Fruit fly (Drosophila melanogaster): ENCODE data around the gene CG18764.
A peak's percentile ranks its signal among the peaks of the same experiment; 100 is the strongest.

CG18764 gene

DNA sequence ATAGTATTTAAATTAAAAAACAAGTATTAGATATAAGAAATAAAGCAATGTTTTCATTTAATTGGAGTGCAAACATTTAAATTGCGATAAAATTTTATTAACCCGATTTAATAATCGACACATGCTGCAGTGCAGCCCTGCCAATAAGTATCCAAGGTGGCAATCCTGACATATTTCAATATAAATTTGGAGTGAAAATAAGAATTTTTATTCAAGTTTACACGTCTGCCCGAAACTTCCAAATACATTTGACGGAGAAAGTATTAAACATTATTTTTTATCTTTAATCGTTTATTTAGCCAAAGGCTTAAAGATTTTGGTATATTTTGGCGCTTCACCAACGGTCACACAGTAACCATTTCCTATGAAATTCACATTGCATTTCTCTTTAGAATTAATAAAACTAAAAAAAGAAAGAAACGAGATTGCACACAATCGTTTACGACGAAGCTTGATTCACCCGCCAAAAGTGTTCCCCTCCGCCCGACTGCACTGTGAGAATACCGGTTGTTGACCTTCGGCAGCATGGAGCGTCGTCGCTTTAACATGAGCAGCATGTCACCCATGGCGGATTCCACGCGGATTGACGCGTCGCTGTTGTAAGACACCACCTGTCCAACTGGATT, 1.8 kb downstream of the CG18764 start, which contains the start of gene CG14712 (continued):
- TF ChIP-seq CG33557 (GFP tag; optimal IDR thresholded peaks at IDR 0.05), result no peak
- peak; percentile 16; the same call in 1 of the 3 replicates for TF ChIP-seq CG34422 (GFP tag; IDR thresholded peaks at IDR 0.05)
- no peak for TF ChIP-seq Fer3 (tag; optimal IDR thresholded peaks at IDR 0.05)
- TF ChIP-seq cad (GFP tag; optimal IDR thresholded peaks at IDR 0.05), result no peak
- TF ChIP-seq CG2202 (tag; optimal IDR thresholded peaks at IDR 0.05), result no peak
- no peak for TF ChIP-seq scrt (GFP tag; optimal IDR thresholded peaks at IDR 0.05)
- TF ChIP-seq CG4707 (GFP tag; optimal IDR thresholded peaks at IDR 0.05), result no peak
- TF ChIP-seq Usf (GFP tag; optimal IDR thresholded peaks at IDR 0.05), result no peak
- no peak for TF ChIP-seq exex (tag; optimal IDR thresholded peaks at IDR 0.05)
- no peak for TF ChIP-seq CG30403 (GFP tag; optimal IDR thresholded peaks at IDR 0.05)
- peak; percentile 59; the same call in 1 of the 2 replicates for TF ChIP-seq Bgb (GFP tag; IDR thresholded peaks at IDR 0.05; ENCODE audit: partially characterized antibody)
- TF ChIP-seq CG15696 (tag; optimal IDR thresholded peaks at IDR 0.05), result no peak
- no peak for TF ChIP-seq bigmax (GFP tag; optimal IDR thresholded peaks at IDR 0.05)
- TF ChIP-seq lmd (GFP tag; IDR thresholded peaks at IDR 0.05), result no peak
- no peak for TF ChIP-seq Lpt (GFP tag; optimal IDR thresholded peaks at IDR 0.05)
- TF ChIP-seq D (optimal IDR thresholded peaks at IDR 0.05), result no peak
- no peak for TF ChIP-seq D (GFP tag; optimal IDR thresholded peaks at IDR 0.05)
- no peak for TF ChIP-seq lab (GFP tag; optimal IDR thresholded peaks at IDR 0.05)
- TF ChIP-seq Jarid2 (GFP tag; optimal IDR thresholded peaks at IDR 0.05), result no peak
- TF ChIP-seq pnt (GFP tag; optimal IDR thresholded peaks at IDR 0.05), result no peak
- peak; percentile 42 for TF ChIP-seq CG34376 (GFP tag; optimal IDR thresholded peaks at IDR 0.05)
- TF ChIP-seq p53 (GFP tag; optimal IDR thresholded peaks at IDR 0.05), result no peak
- TF ChIP-seq nau (GFP tag; optimal IDR thresholded peaks at IDR 0.05), result no peak
- 0 out of 2 replicates have a peak, but pooled peaks have one; percentile 40 for TF ChIP-seq vvl (GFP tag; IDR thresholded peaks at IDR 0.05)
- TF ChIP-seq CG8089 (GFP tag; optimal IDR thresholded peaks at IDR 0.05), result no peak
- TF ChIP-seq Scr (GFP tag; IDR thresholded peaks at IDR 0.05; ENCODE audit: partially characterized antibody), result peak; percentile 59
- peak; percentile 69 for TF ChIP-seq MESR4 (GFP tag; optimal IDR thresholded peaks at IDR 0.05)
- no peak for TF ChIP-seq CG9609 (GFP tag; optimal IDR thresholded peaks at IDR 0.05)
- TF ChIP-seq fu2 (GFP tag; optimal IDR thresholded peaks at IDR 0.05), result no peak
- TF ChIP-seq Dip3 (GFP tag; optimal IDR thresholded peaks at IDR 0.05), result no peak
- no peak for TF ChIP-seq CG31224 (GFP tag; IDR thresholded peaks at IDR 0.05)
- no peak for TF ChIP-seq corto (GFP tag; optimal IDR thresholded peaks at IDR 0.05)
- no peak for TF ChIP-seq lov (optimal IDR thresholded peaks at IDR 0.05)
- no peak for TF ChIP-seq lov (GFP tag; IDR thresholded peaks at IDR 0.05)
- no peak for TF ChIP-seq Hr3 (GFP tag; optimal IDR thresholded peaks at IDR 0.05)
- TF ChIP-seq ken (GFP tag; IDR thresholded peaks at IDR 0.05), result no peak
- peak; percentile 73 for TF ChIP-seq Dll (GFP tag; IDR thresholded peaks at IDR 0.05; ENCODE audit: partially characterized antibody)
- TF ChIP-seq gro (GFP tag; optimal IDR thresholded peaks at IDR 0.05), result peak; percentile 24
- TF ChIP-seq bab2 (GFP tag; optimal IDR thresholded peaks at IDR 0.05), result no peak
- TF ChIP-seq Drgx (GFP tag; IDR thresholded peaks at IDR 0.05), result no peak
- no peak for TF ChIP-seq Chrac-16 (GFP tag; optimal IDR thresholded peaks at IDR 0.05)
- no peak for TF ChIP-seq Oli (tag; optimal IDR thresholded peaks at IDR 0.05)
- peak; percentile 22; the same call in 1 of the 3 replicates for TF ChIP-seq Doc3 (GFP tag; IDR thresholded peaks at IDR 0.05; ENCODE audit: partially characterized antibody)
- TF ChIP-seq Spps (tag; optimal IDR thresholded peaks at IDR 0.05), result no peak
- TF ChIP-seq jing (GFP tag; optimal IDR thresholded peaks at IDR 0.05), result no peak
- no peak for TF ChIP-seq CG43689 (GFP tag; IDR thresholded peaks at IDR 0.05)
- no peak for TF ChIP-seq CG12104 (GFP tag; optimal IDR thresholded peaks at IDR 0.05)
- TF ChIP-seq CG12219 (GFP tag; optimal IDR thresholded peaks at IDR 0.05), result no peak
- peak; percentile 68 for TF ChIP-seq MBD-R2 (GFP tag; IDR thresholded peaks at IDR 0.05)
- TF ChIP-seq CG6813 (GFP tag; optimal IDR thresholded peaks at IDR 0.05), result no peak
- no peak for TF ChIP-seq CG11093 (GFP tag; IDR thresholded peaks at IDR 0.05)
